Fruit fly (Drosophila melanogaster) whole organism, prepupa: ENCODE measurements around the gene Rh4.

Experiments
- Blimp-1 ChIP-seq: fragments of 200-800 bp; sonication (Bioruptor generic); optimal IDR thresholded peaks from 3 replicates; lab custom pipeline; 2017; ENCODE audit warnings: missing biosample characterization, missing genetic modification characterization, mild to moderate bottlenecking, moderate library complexity, missing genetic modification reagents
- CG10631 ChIP-seq: fragments of 200-800 bp; sonication (Bioruptor generic); optimal IDR thresholded peaks from 2 replicates; lab custom pipeline; 2016; ENCODE audit warnings: missing biosample characterization, missing genetic modification characterization
- CG11294 ChIP-seq: fragments of 200-800 bp; sonication (Bioruptor generic); IDR thresholded peaks from 2 replicates; pipeline ENCODE4 v1.3.6; 2022; ENCODE audit warnings: missing biosample characterization, missing genetic modification characterization
- CG11902 ChIP-seq: fragments of 200-800 bp; sonication (Bioruptor generic); optimal IDR thresholded peaks from 3 replicates; lab custom pipeline; 2016; ENCODE audit warnings: missing biosample characterization, missing genetic modification characterization
- CG16779 ChIP-seq: fragments of 200-800 bp; sonication (Bioruptor generic); optimal IDR thresholded peaks from 3 replicates; lab custom pipeline; 2017; ENCODE audit warnings: missing biosample characterization, mild to moderate bottlenecking, missing genetic modification characterization
- CG3032 ChIP-seq: fragments of 200-800 bp; optimal IDR thresholded peaks from 2 replicates; lab custom pipeline; 2019; ENCODE audit warnings: missing biosample characterization, mild to moderate bottlenecking, missing genetic modification characterization, moderate library complexity
- CG31627 ChIP-seq: fragments of 200-800 bp; sonication (Bioruptor generic); optimal IDR thresholded peaks from 3 replicates; lab custom pipeline; 2016; ENCODE audit warnings: missing biosample characterization, missing genetic modification characterization
- CG32006 ChIP-seq: fragments of 200-800 bp; sonication (Bioruptor generic); optimal IDR thresholded peaks from 3 replicates; lab custom pipeline; 2017; ENCODE audit warnings: missing biosample characterization, mild to moderate bottlenecking, missing genetic modification characterization
- CG34406 ChIP-seq: fragments of 200-800 bp; sonication (Bioruptor generic); optimal IDR thresholded peaks from 3 replicates; lab custom pipeline; 2016; ENCODE audit warnings: missing biosample characterization, missing genetic modification characterization
- CG3919 ChIP-seq: fragments of 200-800 bp; sonication (Bioruptor generic); optimal IDR thresholded peaks from 3 replicates; lab custom pipeline; 2016; ENCODE audit warnings: missing biosample characterization, missing genetic modification characterization
- CG4318 ChIP-seq: fragments of 200-800 bp; sonication (Bioruptor generic); optimal IDR thresholded peaks from 3 replicates; lab custom pipeline; 2017; ENCODE audit warnings: missing biosample characterization, mild to moderate bottlenecking, missing genetic modification characterization
- CG6163 ChIP-seq: fragments of 200-800 bp; sonication (Bioruptor generic); IDR thresholded peaks from 3 replicates; pipeline ENCODE4 v1.3.6; 2022; ENCODE audit warnings: missing biosample characterization, missing genetic modification characterization
- CG6276 ChIP-seq: fragments of 200-800 bp; sonication (Bioruptor generic); optimal IDR thresholded peaks from 2 replicates; lab custom pipeline; 2017; ENCODE audit warnings: missing biosample characterization, mild to moderate bottlenecking, missing genetic modification characterization
- CG6792 ChIP-seq: fragments of 200-800 bp; sonication (Bioruptor generic); optimal IDR thresholded peaks from 3 replicates; lab custom pipeline; 2016; ENCODE audit warnings: missing biosample characterization, missing genetic modification characterization
- CG6854 ChIP-seq: fragments of 200-800 bp; sonication (Bioruptor generic); optimal IDR thresholded peaks from 2 replicates; lab custom pipeline; 2017; ENCODE audit warnings: missing biosample characterization, mild to moderate bottlenecking, missing genetic modification characterization
- CG8119 ChIP-seq: fragments of 200-800 bp; sonication (Bioruptor generic); IDR thresholded peaks from 3 replicates; pipeline ENCODE4 v1.3.6; 2022; ENCODE audit warnings: missing biosample characterization, missing genetic modification characterization
- Eip78C ChIP-seq: fragments of 200-800 bp; sonication (Bioruptor generic); peaks from one replicate; lab custom pipeline; 2016; ENCODE audit warnings: missing biosample characterization, missing genetic modification characterization
- Eip93F ChIP-seq: fragments of 200-800 bp; sonication (Bioruptor generic); optimal IDR thresholded peaks from 2 replicates; lab custom pipeline; 2016; ENCODE audit warnings: missing biosample characterization, mild to moderate bottlenecking, missing genetic modification characterization
- Ets21C ChIP-seq: fragments of 200-800 bp; sonication (Bioruptor generic); optimal IDR thresholded peaks from 3 replicates; lab custom pipeline; 2016; ENCODE audit warnings: missing biosample characterization, missing genetic modification characterization
- Gug ChIP-seq: fragments of 200-800 bp; sonication (Bioruptor generic); IDR thresholded peaks from 2 replicates; pipeline ENCODE4 v1.3.6; 2022; ENCODE audit warnings: missing biosample characterization, missing genetic modification characterization
- Hr4 ChIP-seq: fragments of 200-800 bp; sonication (Bioruptor generic); optimal IDR thresholded peaks from 3 replicates; lab custom pipeline; 2016; ENCODE audit warnings: missing biosample characterization, missing genetic modification characterization
- Lpt ChIP-seq: fragments of 200-800 bp; sonication (Bioruptor generic); optimal IDR thresholded peaks from 3 replicates; lab custom pipeline; 2016; ENCODE audit warnings: missing biosample characterization, missing genetic modification characterization
- Smox ChIP-seq: fragments of 200-800 bp; sonication (Bioruptor generic); optimal IDR thresholded peaks from 3 replicates; lab custom pipeline; 2016; ENCODE audit warnings: missing biosample characterization, missing genetic modification characterization
- cyc ChIP-seq: fragments of 200-800 bp; sonication (Bioruptor generic); optimal IDR thresholded peaks from 3 replicates; lab custom pipeline; 2016; ENCODE audit warnings: missing biosample characterization, missing genetic modification characterization
- dac ChIP-seq: fragments of 200-800 bp; sonication (Bioruptor generic); optimal IDR thresholded peaks from 2 replicates; lab custom pipeline; 2017; ENCODE audit warnings: missing biosample characterization, mild to moderate bottlenecking, missing genetic modification characterization
- dsx ChIP-seq: fragments of 200-800 bp; optimal IDR thresholded peaks from 3 replicates; lab custom pipeline; 2019; ENCODE audit warnings: missing biosample characterization, mild to moderate bottlenecking, missing genetic modification characterization, moderate library complexity; ENCODE audit not compliant: poor library complexity, severe bottlenecking
- eg ChIP-seq: fragments of 200-800 bp; sonication (Bioruptor generic); IDR thresholded peaks from 3 replicates; pipeline ENCODE4 v1.3.6; 2022; ENCODE audit warnings: missing biosample characterization, missing genetic modification characterization
- esn ChIP-seq: fragments of 200-800 bp; sonication (Bioruptor generic); optimal IDR thresholded peaks from 2 replicates; lab custom pipeline; 2016; ENCODE audit warnings: missing biosample characterization, mild to moderate bottlenecking, missing genetic modification characterization, moderate library complexity
- fd59A ChIP-seq: fragments of 200-800 bp; sonication (Bioruptor generic); optimal IDR thresholded peaks from 2 replicates; lab custom pipeline; 2017; ENCODE audit warnings: missing biosample characterization, mild to moderate bottlenecking, missing genetic modification characterization, missing genetic modification reagents
- fd85E ChIP-seq: fragments of 200-800 bp; sonication (Bioruptor generic); optimal IDR thresholded peaks from 3 replicates; lab custom pipeline; 2016; ENCODE audit warnings: missing biosample characterization, missing genetic modification characterization
- net ChIP-seq: fragments of 200-800 bp; sonication (Bioruptor generic); optimal IDR thresholded peaks from 3 replicates; lab custom pipeline; 2016; ENCODE audit warnings: missing biosample characterization, missing genetic modification characterization
- salr ChIP-seq, 2 experiments: fragments of 200-800 bp; sonication (Bioruptor generic); optimal IDR thresholded peaks; 3 replicates each; lab custom pipeline; 2016 to 2018; ENCODE audit warnings: missing biosample characterization in 2 of 2, missing genetic modification characterization in 2 of 2, mild to moderate bottlenecking in 1 of 2
- vri ChIP-seq: fragments of 200-800 bp; sonication (Bioruptor generic); optimal IDR thresholded peaks from 3 replicates; lab custom pipeline; 2016; ENCODE audit warnings: missing biosample characterization, mild to moderate bottlenecking, missing genetic modification characterization

Gene Rh4

DNA sequence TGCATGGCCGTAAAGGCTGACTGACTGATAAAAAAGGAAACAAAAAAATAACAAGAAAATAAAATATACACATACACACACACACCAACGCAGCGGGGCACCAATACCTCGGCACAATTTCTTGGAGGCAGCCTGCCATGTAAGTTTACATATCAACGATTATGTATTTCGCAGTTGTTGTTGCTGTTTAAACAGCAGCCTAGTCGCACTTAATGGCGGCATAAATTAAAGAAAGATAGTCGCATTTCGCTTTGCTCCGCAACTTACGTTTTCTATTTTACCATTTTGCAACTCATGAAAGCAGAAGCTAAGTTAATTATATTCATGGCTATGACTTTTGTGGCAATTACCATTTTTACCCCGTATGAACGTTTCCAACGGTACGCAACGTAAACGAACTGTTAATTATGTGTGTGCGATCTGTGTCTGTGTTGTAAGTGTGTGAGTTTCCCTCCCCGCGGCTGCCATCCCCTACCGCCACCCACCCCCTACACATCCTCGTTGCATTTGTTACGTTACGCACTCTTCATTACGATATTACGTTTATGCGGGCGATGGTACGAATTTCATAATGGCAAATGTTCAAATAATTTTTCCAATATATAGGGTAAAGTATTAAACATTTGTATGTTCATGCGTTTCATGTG is 7.8 kb downstream of the Rh4 start (continued):
- TF ChIP-seq esn (no peak), Gug (GFP tag; lab: Robert Waterston, UW) (no peak), dac (GFP tag; lab: Kevin White, UChicago) (no peak), CG6276 (GFP tag; lab: Kevin White, UChicago) (no peak), CG6854 (GFP tag; lab: Kevin White, UChicago) (no peak), vri (no peak), cyc (GFP tag; lab: Kevin White, UChicago) (no peak), eg (GFP tag; lab: Robert Waterston, UW) (no peak), CG6792 (no peak), Smox (GFP tag; lab: Kevin White, UChicago) (no peak), CG34406 (GFP tag; lab: Kevin White, UChicago) (no peak), fd59A (GFP tag; lab: Kevin White, UChicago) (no peak), fd85E (GFP tag; lab: Kevin White, UChicago) (no peak)

- TF ChIP-seq salr (GFP tag; optimal IDR thresholded peaks at IDR 0.05; lab: Kevin White, UChicago), result no peak
- TF ChIP-seq Eip93F (GFP tag; lab: Kevin White, UChicago), result peak; percentile 4
- TF ChIP-seq CG6276 (GFP tag; lab: Kevin White, UChicago), result peak; percentile 34
- 0 out of 3 replicates have a peak, but pooled peaks have one; percentile 11 for TF ChIP-seq CG8119 (GFP tag; lab: Robert Waterston, UW)
- TF ChIP-seq cyc (GFP tag; lab: Kevin White, UChicago), result no peak
- peak; percentile 18 for TF ChIP-seq Hr4 (GFP tag; lab: Kevin White, UChicago)
- TF ChIP-seq Blimp-1 (GFP tag; lab: Kevin White, UChicago), result no peak
- TF ChIP-seq Ets21C (GFP tag; lab: Kevin White, UChicago), result no peak
- TF ChIP-seq CG16779 (tag; lab: Kevin White, UChicago), result no peak
- TF ChIP-seq eg (GFP tag; lab: Robert Waterston, UW), result 0 out of 3 replicates have a peak, but pooled peaks have one; percentile 20
- TF ChIP-seq Eip78C (GFP tag; lab: Kevin White, UChicago), result no peak
- TF ChIP-seq Lpt (GFP tag; lab: Kevin White, UChicago), result no peak
- TF ChIP-seq CG11294, result no peak
- TF ChIP-seq esn, result peak; percentile 4
- TF ChIP-seq CG11902 (GFP tag; lab: Kevin White, UChicago), result no peak
- TF ChIP-seq CG3032, result peak; percentile 8
- no peak for TF ChIP-seq CG3919 (GFP tag; lab: Kevin White, UChicago)
- peak; percentile 2 for TF ChIP-seq CG31627
- no peak for TF ChIP-seq fd85E (GFP tag; lab: Kevin White, UChicago)
- TF ChIP-seq net (GFP tag; lab: Kevin White, UChicago), result peak; percentile 16
- TF ChIP-seq CG10631, result no peak
- peak; percentile 0 for TF ChIP-seq CG32006 (GFP tag; lab: Kevin White, UChicago)
Observed at dm6 chr3L:16853533-16854386, 8.6 kb downstream of the Rh4 start, which contains the start of gene sina. TSS of gene sina (plus strand) at chr3L:16853751.

DNA sequence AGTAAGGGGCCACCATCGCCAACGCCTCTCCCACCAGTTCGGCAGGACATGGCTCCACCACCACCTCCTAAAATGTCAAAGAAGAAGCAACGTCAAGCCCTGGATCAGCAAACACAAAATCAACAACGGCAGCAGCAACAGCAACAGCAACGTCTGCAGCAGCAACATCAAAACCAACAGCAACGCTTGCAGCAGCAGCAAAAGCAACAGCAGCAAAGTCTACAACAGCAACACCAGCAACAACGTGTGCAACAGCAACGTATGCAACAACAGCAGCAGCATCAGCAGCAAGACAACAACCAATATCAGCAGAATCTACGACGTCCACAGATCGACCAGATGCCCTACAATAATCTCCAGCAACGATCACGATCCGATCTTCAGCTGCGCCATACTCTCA is 10.8 kb downstream of the Rh4 start:
- TF ChIP-seq CG6163 (GFP tag; lab: Robert Waterston, UW) (no peak), CG4318 (GFP tag; lab: Kevin White, UChicago) (no peak), CG6854 (GFP tag; lab: Kevin White, UChicago) (no peak), dsx (no peak), CG6792 (no peak), CG3919 (GFP tag; lab: Kevin White, UChicago) (no peak), CG31627 (no peak)
